Fruit fly (Drosophila melanogaster) whole organism, prepupa: ENCODE data around the gene CG42353.

ENCODE experiments used
- Blimp-1 ChIP-seq: fragments of 200-800 bp; sonication (Bioruptor generic); optimal IDR thresholded peaks from 3 replicates; lab custom pipeline; 2017; ENCODE audit warnings: missing biosample characterization, missing genetic modification characterization, mild to moderate bottlenecking, moderate library complexity, missing genetic modification reagents
- CG10631 ChIP-seq: fragments of 200-800 bp; sonication (Bioruptor generic); optimal IDR thresholded peaks from 2 replicates; lab custom pipeline; 2016; ENCODE audit warnings: missing biosample characterization, missing genetic modification characterization
- CG11762 ChIP-seq: fragments of 200-800 bp; sonication (Bioruptor generic); optimal IDR thresholded peaks from 3 replicates; lab custom pipeline; 2016; ENCODE audit warnings: missing biosample characterization, missing genetic modification characterization; ENCODE audit not compliant: insufficient read depth
- CG15336 ChIP-seq: fragments of 200-800 bp; sonication (Bioruptor generic); IDR thresholded peaks from 2 replicates; pipeline ENCODE4 v1.3.6; 2022; ENCODE audit warnings: missing biosample characterization, missing genetic modification characterization
- CG1621 ChIP-seq: fragments of 200-800 bp; sonication (Bioruptor generic); optimal IDR thresholded peaks from 3 replicates; lab custom pipeline; 2018; ENCODE audit warnings: missing biosample characterization, mild to moderate bottlenecking, missing genetic modification characterization
- CG16779 ChIP-seq: fragments of 200-800 bp; sonication (Bioruptor generic); optimal IDR thresholded peaks from 3 replicates; lab custom pipeline; 2017; ENCODE audit warnings: missing biosample characterization, mild to moderate bottlenecking, missing genetic modification characterization
- CG3032 ChIP-seq: fragments of 200-800 bp; optimal IDR thresholded peaks from 2 replicates; lab custom pipeline; 2019; ENCODE audit warnings: missing biosample characterization, mild to moderate bottlenecking, missing genetic modification characterization, moderate library complexity
- CG32006 ChIP-seq: fragments of 200-800 bp; sonication (Bioruptor generic); optimal IDR thresholded peaks from 3 replicates; lab custom pipeline; 2017; ENCODE audit warnings: missing biosample characterization, mild to moderate bottlenecking, missing genetic modification characterization
- CG3919 ChIP-seq: fragments of 200-800 bp; sonication (Bioruptor generic); optimal IDR thresholded peaks from 3 replicates; lab custom pipeline; 2016; ENCODE audit warnings: missing biosample characterization, missing genetic modification characterization
- CG4318 ChIP-seq: fragments of 200-800 bp; sonication (Bioruptor generic); optimal IDR thresholded peaks from 3 replicates; lab custom pipeline; 2017; ENCODE audit warnings: missing biosample characterization, mild to moderate bottlenecking, missing genetic modification characterization
- CG6163 ChIP-seq: fragments of 200-800 bp; sonication (Bioruptor generic); IDR thresholded peaks from 3 replicates; pipeline ENCODE4 v1.3.6; 2022; ENCODE audit warnings: missing biosample characterization, missing genetic modification characterization
- CG6792 ChIP-seq: fragments of 200-800 bp; sonication (Bioruptor generic); optimal IDR thresholded peaks from 3 replicates; lab custom pipeline; 2016; ENCODE audit warnings: missing biosample characterization, missing genetic modification characterization
- CG6808 ChIP-seq: fragments of 200-800 bp; sonication (Bioruptor generic); optimal IDR thresholded peaks from 3 replicates; lab custom pipeline; 2017; ENCODE audit warnings: missing biosample characterization, missing genetic modification characterization, mild to moderate bottlenecking, moderate library complexity, missing genetic modification reagents
- CG6854 ChIP-seq: fragments of 200-800 bp; sonication (Bioruptor generic); optimal IDR thresholded peaks from 2 replicates; lab custom pipeline; 2017; ENCODE audit warnings: missing biosample characterization, mild to moderate bottlenecking, missing genetic modification characterization
- CG7368 ChIP-seq: fragments of 200-800 bp; sonication (Bioruptor generic); optimal IDR thresholded peaks from 3 replicates; lab custom pipeline; 2016; ENCODE audit warnings: missing biosample characterization, missing genetic modification characterization
- CG8119 ChIP-seq: fragments of 200-800 bp; sonication (Bioruptor generic); IDR thresholded peaks from 3 replicates; pipeline ENCODE4 v1.3.6; 2022; ENCODE audit warnings: missing biosample characterization, missing genetic modification characterization
- CG8319 ChIP-seq: fragments of 200-800 bp; sonication (Bioruptor generic); optimal IDR thresholded peaks from 3 replicates; lab custom pipeline; 2016; ENCODE audit warnings: missing biosample characterization, missing genetic modification characterization
- CG8632 ChIP-seq: fragments of 200-800 bp; sonication (Bioruptor generic); optimal IDR thresholded peaks from 3 replicates; lab custom pipeline; 2016; ENCODE audit warnings: missing biosample characterization, missing genetic modification characterization
- Eip75B ChIP-seq: fragments of 200-800 bp; sonication (Bioruptor generic); optimal IDR thresholded peaks from 3 replicates; lab custom pipeline; 2016; ENCODE audit warnings: missing biosample characterization, missing genetic modification characterization
- Eip78C ChIP-seq: fragments of 200-800 bp; sonication (Bioruptor generic); peaks from one replicate; lab custom pipeline; 2016; ENCODE audit warnings: missing biosample characterization, missing genetic modification characterization
- Eip93F ChIP-seq: fragments of 200-800 bp; sonication (Bioruptor generic); optimal IDR thresholded peaks from 2 replicates; lab custom pipeline; 2016; ENCODE audit warnings: missing biosample characterization, mild to moderate bottlenecking, missing genetic modification characterization
- Ets21C ChIP-seq: fragments of 200-800 bp; sonication (Bioruptor generic); optimal IDR thresholded peaks from 3 replicates; lab custom pipeline; 2016; ENCODE audit warnings: missing biosample characterization, missing genetic modification characterization
- Ets96B ChIP-seq: fragments of 200-800 bp; optimal IDR thresholded peaks from 2 replicates; lab custom pipeline; 2019; ENCODE audit warnings: missing biosample characterization, mild to moderate bottlenecking, missing genetic modification characterization, moderate library complexity
- Gug ChIP-seq: fragments of 200-800 bp; sonication (Bioruptor generic); IDR thresholded peaks from 2 replicates; pipeline ENCODE4 v1.3.6; 2022; ENCODE audit warnings: missing biosample characterization, missing genetic modification characterization
- Hr38 ChIP-seq: sonication (Bioruptor generic); optimal IDR thresholded peaks from 2 replicates; lab custom pipeline; 2016; ENCODE audit warnings: missing biosample characterization, missing genetic modification characterization
- Hr39 ChIP-seq: fragments of 200-800 bp; sonication (Bioruptor generic); optimal IDR thresholded peaks from 2 replicates; lab custom pipeline; 2016; ENCODE audit warnings: missing biosample characterization, missing genetic modification characterization
- Hr4 ChIP-seq: fragments of 200-800 bp; sonication (Bioruptor generic); optimal IDR thresholded peaks from 3 replicates; lab custom pipeline; 2016; ENCODE audit warnings: missing biosample characterization, missing genetic modification characterization
- Lpt ChIP-seq: fragments of 200-800 bp; sonication (Bioruptor generic); optimal IDR thresholded peaks from 3 replicates; lab custom pipeline; 2016; ENCODE audit warnings: missing biosample characterization, missing genetic modification characterization
- Met ChIP-seq: fragments of 200-800 bp; sonication (Bioruptor generic); optimal IDR thresholded peaks from 3 replicates; lab custom pipeline; 2016; ENCODE audit warnings: missing biosample characterization, missing genetic modification characterization
- OdsH ChIP-seq: fragments of 200-800 bp; sonication (Bioruptor generic); optimal IDR thresholded peaks from 3 replicates; lab custom pipeline; 2016; ENCODE audit warnings: missing biosample characterization, missing genetic modification characterization
- Sox102F ChIP-seq: fragments of 200-800 bp; sonication (Bioruptor generic); optimal IDR thresholded peaks from 2 replicates; lab custom pipeline; 2016; ENCODE audit warnings: missing biosample characterization, mild to moderate bottlenecking, missing genetic modification characterization
- Sox14 ChIP-seq: fragments of 200-800 bp; sonication (Bioruptor generic); optimal IDR thresholded peaks from 3 replicates; lab custom pipeline; 2016; ENCODE audit warnings: missing biosample characterization, missing genetic modification characterization
- Sox15 ChIP-seq: fragments of 200-800 bp; sonication (Bioruptor generic); optimal IDR thresholded peaks from 3 replicates; lab custom pipeline; 2016; ENCODE audit warnings: missing biosample characterization, missing genetic modification characterization
- cyc ChIP-seq: fragments of 200-800 bp; sonication (Bioruptor generic); optimal IDR thresholded peaks from 3 replicates; lab custom pipeline; 2016; ENCODE audit warnings: missing biosample characterization, missing genetic modification characterization
- dac ChIP-seq: fragments of 200-800 bp; sonication (Bioruptor generic); optimal IDR thresholded peaks from 2 replicates; lab custom pipeline; 2017; ENCODE audit warnings: missing biosample characterization, mild to moderate bottlenecking, missing genetic modification characterization
- dsx ChIP-seq: fragments of 200-800 bp; optimal IDR thresholded peaks from 3 replicates; lab custom pipeline; 2019; ENCODE audit warnings: missing biosample characterization, mild to moderate bottlenecking, missing genetic modification characterization, moderate library complexity; ENCODE audit not compliant: poor library complexity, severe bottlenecking
- eg ChIP-seq: fragments of 200-800 bp; sonication (Bioruptor generic); IDR thresholded peaks from 3 replicates; pipeline ENCODE4 v1.3.6; 2022; ENCODE audit warnings: missing biosample characterization, missing genetic modification characterization
- esn ChIP-seq: fragments of 200-800 bp; sonication (Bioruptor generic); optimal IDR thresholded peaks from 2 replicates; lab custom pipeline; 2016; ENCODE audit warnings: missing biosample characterization, mild to moderate bottlenecking, missing genetic modification characterization, moderate library complexity
- fd85E ChIP-seq: fragments of 200-800 bp; sonication (Bioruptor generic); optimal IDR thresholded peaks from 3 replicates; lab custom pipeline; 2016; ENCODE audit warnings: missing biosample characterization, missing genetic modification characterization
- fkh ChIP-seq: fragments of 200-800 bp; sonication (Bioruptor generic); optimal IDR thresholded peaks from 3 replicates; lab custom pipeline; 2017; ENCODE audit warnings: missing biosample characterization, mild to moderate bottlenecking, missing genetic modification characterization, moderate library complexity
- lz ChIP-seq: fragments of 200-800 bp; sonication (Bioruptor generic); optimal IDR thresholded peaks from 3 replicates; lab custom pipeline; 2016; ENCODE audit warnings: missing biosample characterization, missing genetic modification characterization
- spab ChIP-seq: fragments of 200-800 bp; sonication (Bioruptor generic); optimal IDR thresholded peaks from 2 replicates; lab custom pipeline; 2017; ENCODE audit warnings: missing biosample characterization, mild to moderate bottlenecking, missing genetic modification characterization, missing genetic modification reagents
- ss ChIP-seq, 2 experiments: fragments of 200-800 bp; sonication (Bioruptor generic); optimal IDR thresholded peaks; 2 replicates in 1 of 2; 3 replicates in 1 of 2; lab custom pipeline; 2017 to 2018; ENCODE audit warnings: mild to moderate bottlenecking in 2 of 2, missing biosample characterization in 2 of 2, missing genetic modification characterization in 2 of 2, moderate library complexity in 1 of 2
- svp ChIP-seq: fragments of 200-800 bp; sonication (Bioruptor generic); peaks from one replicate; lab custom pipeline; 2016; ENCODE audit warnings: missing biosample characterization, missing genetic modification characterization
- topi ChIP-seq: fragments of 200-800 bp; sonication (Bioruptor generic); optimal IDR thresholded peaks from 3 replicates; lab custom pipeline; 2016; ENCODE audit warnings: missing biosample characterization, missing genetic modification characterization
- vri ChIP-seq: fragments of 200-800 bp; sonication (Bioruptor generic); optimal IDR thresholded peaks from 3 replicates; lab custom pipeline; 2016; ENCODE audit warnings: missing biosample characterization, mild to moderate bottlenecking, missing genetic modification characterization

The CG42353 gene

DNA sequence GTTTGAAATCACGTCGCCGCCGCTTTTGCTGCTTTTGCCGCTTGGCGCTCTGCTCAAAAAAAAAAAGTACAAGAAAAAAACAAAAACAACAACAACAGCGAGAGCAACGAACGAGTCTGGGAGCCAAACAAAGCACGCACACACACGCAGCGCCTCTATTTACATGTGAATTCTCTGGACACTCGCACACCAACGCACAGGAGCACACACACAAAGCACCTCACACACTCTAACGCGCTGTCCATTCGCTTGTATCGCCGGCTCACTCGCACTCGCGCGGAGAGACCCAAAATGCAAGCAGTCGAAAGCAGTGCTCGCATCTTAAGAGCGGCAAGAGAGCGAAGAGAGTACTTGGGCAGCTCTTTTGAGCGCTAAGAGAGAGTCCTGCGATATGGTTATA is 44.2 kb upstream of the CG42353 start, which contains the start of gene disco-r (continued):
- TF ChIP-seq topi (no peak), CG16779 (tag; lab: Kevin White, UChicago) (no peak), Eip75B (GFP tag; lab: Kevin White, UChicago) (no peak), spab (no peak), Ets96B (tag; lab: Kevin White, UChicago) (no peak), CG8119 (GFP tag; lab: Robert Waterston, UW) (0 out of 3 replicates have a peak, but pooled peaks have one; percentile 30), Hr4 (no peak), CG10631 (GFP tag; lab: Kevin White, UChicago) (no peak), CG8632 (no peak), Hr38 (GFP tag; lab: Kevin White, UChicago) (no peak), vri (GFP tag; lab: Kevin White, UChicago) (no peak), Met (GFP tag; lab: Kevin White, UChicago) (no peak), dac (GFP tag; lab: Kevin White, UChicago) (peak; percentile 12), Blimp-1 (GFP tag; lab: Kevin White, UChicago) (no peak), CG6854 (no peak), fkh (GFP tag; lab: Kevin White, UChicago) (peak; percentile 75), Lpt (GFP tag; lab: Kevin White, UChicago) (peak; percentile 11), Hr39 (GFP tag; lab: Kevin White, UChicago) (no peak), CG6792 (GFP tag; lab: Kevin White, UChicago) (no peak)

DNA sequence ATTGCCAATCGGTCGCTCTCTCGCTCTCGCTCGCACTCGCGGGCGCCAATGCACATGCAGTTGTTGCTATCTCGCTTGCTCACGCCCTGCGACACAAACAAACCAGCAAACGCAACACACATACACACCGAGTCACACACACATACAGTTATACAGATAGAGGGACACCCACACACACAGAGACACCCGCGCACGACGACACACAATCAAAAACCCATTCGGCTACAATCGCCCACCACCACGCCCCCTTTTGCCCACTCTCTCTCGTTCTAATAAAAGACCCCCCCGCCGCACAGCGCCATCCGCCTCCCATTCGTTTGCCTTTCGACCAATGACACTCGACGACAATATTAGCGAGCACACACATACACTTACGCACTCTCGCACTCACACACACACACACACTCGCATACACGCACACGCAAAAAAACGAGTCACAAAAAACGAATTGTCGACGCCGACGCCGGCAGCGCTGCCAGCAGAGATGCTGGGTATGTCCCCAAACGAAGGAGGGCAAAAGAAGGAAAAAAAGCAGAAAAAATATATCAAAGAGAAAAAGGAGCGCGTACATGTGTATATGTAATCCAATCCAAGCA is 43.0 kb upstream of the CG42353 start:
- TF ChIP-seq CG3919 (GFP tag; lab: Kevin White, UChicago) = peak; percentile 6
- peak; percentile 2 for TF ChIP-seq CG6808 (GFP tag; lab: Kevin White, UChicago)
- 0 out of 2 replicates have a peak, but pooled peaks have one; percentile 22 for TF ChIP-seq CG15336 (GFP tag; lab: Robert Waterston, UW)
- no peak for TF ChIP-seq Hr38 (GFP tag; lab: Kevin White, UChicago)
- peak; percentile 18; the same call in 1 of the 3 replicates for TF ChIP-seq CG8119 (GFP tag; lab: Robert Waterston, UW)
- peak; percentile 41; the same call in 1 of the 3 replicates for TF ChIP-seq eg (GFP tag; lab: Robert Waterston, UW)
- peak; percentile 16 for TF ChIP-seq dac (GFP tag; lab: Kevin White, UChicago)
- peak; percentile 26 for TF ChIP-seq Sox14
- no peak for TF ChIP-seq Gug
- TF ChIP-seq svp (GFP tag; lab: Kevin White, UChicago) = peak; percentile 69
- peak; percentile 0 to 58 for TF ChIP-seq ss (GFP tag; optimal IDR thresholded peaks at IDR 0.05; lab: Kevin White, UChicago)
- TF ChIP-seq Eip78C (GFP tag; lab: Kevin White, UChicago) = peak; percentile 15
- TF ChIP-seq fkh (GFP tag; lab: Kevin White, UChicago) = peak; percentile 45
- no peak for TF ChIP-seq Hr39 (GFP tag; lab: Kevin White, UChicago)
- TF ChIP-seq fd85E = no peak
- no peak for TF ChIP-seq Sox15 (GFP tag; lab: Kevin White, UChicago)
- TF ChIP-seq Ets96B (tag; lab: Kevin White, UChicago) = no peak
- TF ChIP-seq CG32006 (GFP tag; lab: Kevin White, UChicago) = peak; percentile 12
- TF ChIP-seq CG6163 = peak; percentile 33; the same call in 2 of the 3 replicates

DNA sequence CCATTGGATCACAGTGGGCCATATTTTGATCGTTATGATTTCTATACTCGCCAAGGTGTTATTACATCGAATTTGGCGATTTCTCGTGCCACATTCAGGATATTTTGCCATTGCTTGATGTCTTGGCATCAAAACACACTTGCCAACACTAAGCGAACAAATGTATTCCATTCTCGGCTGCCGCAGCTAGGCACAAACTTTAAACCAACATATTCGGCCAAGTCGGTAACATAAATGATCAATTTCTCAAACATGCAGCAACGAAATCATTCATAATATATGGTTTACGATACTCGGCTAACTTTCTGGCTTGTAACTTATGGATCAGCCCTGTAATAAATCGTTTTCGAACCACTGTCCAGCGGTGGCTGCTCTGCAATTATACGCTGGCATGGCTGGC is 38.3 kb upstream of the CG42353 start:
- TF ChIP-seq esn (GFP tag; lab: Kevin White, UChicago) = peak; percentile 45
- TF ChIP-seq fkh (GFP tag; lab: Kevin White, UChicago) = no peak
- TF ChIP-seq CG11762 (GFP tag; lab: Kevin White, UChicago) = no peak
- TF ChIP-seq lz (GFP tag; lab: Kevin White, UChicago) = peak; percentile 28
- TF ChIP-seq Sox14 = no peak
- TF ChIP-seq Eip93F (GFP tag; lab: Kevin White, UChicago) = no peak
- TF ChIP-seq Ets21C (GFP tag; lab: Kevin White, UChicago) = peak; percentile 5
- peak; percentile 28 for TF ChIP-seq Hr39 (GFP tag; lab: Kevin White, UChicago)
- TF ChIP-seq CG3919 (GFP tag; lab: Kevin White, UChicago) = peak; percentile 5
- TF ChIP-seq CG1621 (tag; lab: Kevin White, UChicago) = no peak
- TF ChIP-seq CG6854 = no peak
- no peak for TF ChIP-seq dsx
- TF ChIP-seq Gug = no peak
- TF ChIP-seq cyc = peak; percentile 33
- TF ChIP-seq CG7368 (GFP tag; lab: Kevin White, UChicago) = no peak
- TF ChIP-seq CG3032 (tag; lab: Kevin White, UChicago) = peak; percentile 9
- TF ChIP-seq Sox102F (GFP tag; lab: Kevin White, UChicago) = no peak
- no peak for TF ChIP-seq CG8632
- TF ChIP-seq CG4318 (GFP tag; lab: Kevin White, UChicago) = no peak
- TF ChIP-seq Blimp-1 (GFP tag; lab: Kevin White, UChicago) = no peak
- no peak for TF ChIP-seq CG8319 (GFP tag; lab: Kevin White, UChicago)
- TF ChIP-seq OdsH = no peak
- TF ChIP-seq Hr38 (GFP tag; lab: Kevin White, UChicago) = no peak
- no peak for TF ChIP-seq Hr4
